Worm (Caenorhabditis elegans) whole organism, L3 larva: ENCODE measurements around the gene nrde-2.

Source experiments
- R02D3.7 ChIP-seq: fragments of 150-350 bp; optimal IDR thresholded peaks from 2 replicates; lab custom pipeline; 2014; ENCODE audit warnings: missing biosample characterization, missing genetic modification characterization
- ceh-9 ChIP-seq: sonication (generic microtip); optimal IDR thresholded peaks from 2 replicates; lab custom pipeline; 2018; ENCODE audit warnings: missing biosample characterization, missing genetic modification characterization
- fos-1 ChIP-seq: fragments of 150-350 bp; optimal IDR thresholded peaks from 2 replicates; lab custom pipeline; 2014; ENCODE audit warnings: missing biosample characterization, missing genetic modification characterization
- hmg-11 ChIP-seq: sonication (generic microtip); optimal IDR thresholded peaks from 2 replicates; lab custom pipeline; 2016; ENCODE audit warnings: missing genetic modification characterization, missing compliant biosample characterization
- mdl-1 ChIP-seq: fragments of 150-350 bp; optimal IDR thresholded peaks from 2 replicates; lab custom pipeline; 2014; ENCODE audit warnings: missing biosample characterization, missing genetic modification characterization
- nhr-25 ChIP-seq: sonication (generic microtip); optimal IDR thresholded peaks from 2 replicates; lab custom pipeline; 2017; ENCODE audit warnings: missing biosample characterization, missing genetic modification characterization
- nhr-77 ChIP-seq: fragments of 150-350 bp; optimal IDR thresholded peaks from 2 replicates; lab custom pipeline; 2014; ENCODE audit warnings: missing biosample characterization, missing genetic modification characterization
- sea-2 ChIP-seq: fragments of 150-350 bp; sonication (generic microtip); optimal IDR thresholded peaks from 4 replicates; lab custom pipeline; 2014; ENCODE audit warnings: missing biosample characterization, missing genetic modification reagents, missing genetic modification characterization
- snpc-4 ChIP-seq: fragments of 150-350 bp; optimal IDR thresholded peaks from 2 replicates; lab custom pipeline; 2014; ENCODE audit warnings: missing biosample characterization, missing genetic modification characterization
- tbx-2 ChIP-seq: sonication (generic microtip); optimal IDR thresholded peaks from 2 replicates; lab custom pipeline; 2016; ENCODE audit warnings: mild to moderate bottlenecking, missing genetic modification characterization, missing compliant biosample characterization
- ztf-11 ChIP-seq: fragments of 150-350 bp; optimal IDR thresholded peaks from 2 replicates; lab custom pipeline; 2014; ENCODE audit warnings: missing biosample characterization, missing genetic modification characterization

DNA sequence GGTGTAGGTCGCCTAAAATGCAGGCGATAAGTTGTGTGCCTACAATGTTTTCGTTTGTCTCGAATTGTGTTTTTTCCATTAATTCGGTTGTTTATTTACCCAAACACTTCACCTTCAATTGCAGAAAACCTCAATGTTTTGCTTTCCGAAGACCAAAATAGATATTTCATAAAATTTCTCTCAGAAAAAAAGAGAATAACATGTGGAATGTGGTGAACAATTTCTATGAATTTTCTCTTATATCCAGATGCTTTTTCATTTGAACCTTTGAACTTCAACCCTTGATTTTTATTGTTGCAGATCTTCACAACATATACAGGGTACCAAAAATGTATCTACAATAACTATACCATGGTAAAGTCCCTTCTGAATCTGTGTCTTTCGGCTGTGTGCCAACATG is 41.0 kb downstream of the nrde-2 start, which contains the start of gene T01E8.1:
- TF ChIP-seq tbx-2, result no peak
- no peak for TF ChIP-seq fos-1 (tag; lab: Kevin White, UChicago)
- no peak for TF ChIP-seq ceh-9 (tag; lab: Kevin White, UChicago)
- no peak for TF ChIP-seq ztf-11 (tag; lab: Kevin White, UChicago)
- no peak for TF ChIP-seq sea-2
- TF ChIP-seq mdl-1 (tag; lab: Kevin White, UChicago), result no peak
- no peak for TF ChIP-seq nhr-25
- no peak for TF ChIP-seq hmg-11 (tag; lab: Kevin White, UChicago)
- no peak for TF ChIP-seq R02D3.7 (tag; lab: Kevin White, UChicago)
- TF ChIP-seq nhr-77 (tag; lab: Kevin White, UChicago), result no peak
- TF ChIP-seq snpc-4 (tag; lab: Kevin White, UChicago), result no peak
